Worm (Caenorhabditis elegans) whole organism, L4/young adult: ENCODE results near the gene C49F5.8.

Experiments used
- W03F9.2 ChIP-seq: fragments of 150-350 bp; optimal IDR thresholded peaks from 2 replicates; lab custom pipeline; 2014; ENCODE audit warnings: missing biosample characterization, missing genetic modification characterization
- dao-5 ChIP-seq: sonication (generic microtip); optimal IDR thresholded peaks from 2 replicates; lab custom pipeline; 2016; ENCODE audit warnings: missing genotype, missing genetic modification characterization, moderate library complexity, missing compliant biosample characterization
- him-1 ChIP-seq: sonication (generic microtip); optimal IDR thresholded peaks from 2 replicates; lab custom pipeline; 2016; ENCODE audit warnings: missing genotype, missing genetic modification reagents, missing genetic modification characterization, missing compliant biosample characterization

DNA sequence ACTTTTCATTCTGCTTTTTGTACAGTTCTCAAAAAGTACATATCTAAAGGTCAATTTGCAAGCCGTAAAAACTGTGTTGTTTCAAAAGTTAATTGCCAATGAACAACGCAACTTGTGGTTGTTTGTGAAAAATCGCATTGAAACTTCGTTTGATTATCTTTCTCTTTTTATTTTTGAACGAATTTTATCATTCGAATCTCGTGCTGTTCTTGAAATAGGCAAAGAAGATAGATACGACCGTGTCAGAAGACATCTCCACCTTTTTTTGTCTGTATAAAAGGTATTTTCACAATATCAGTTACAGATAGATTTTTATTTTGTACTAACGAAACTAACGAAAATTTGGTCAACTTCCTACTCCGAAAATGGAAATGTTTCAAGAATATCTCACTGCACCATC, 34.5 kb downstream of the C49F5.8 start, which contains the start of gene C49F5.7:
- no peak for TF ChIP-seq W03F9.2 (tag; lab: Kevin White, UChicago)
- TF ChIP-seq him-1 (tag; lab: Kevin White, UChicago), result no peak
- TF ChIP-seq dao-5, result no peak
